Comparison of ENCODE assay signal across 2 fruit fly cellular contexts in the genomic region with DNA sequence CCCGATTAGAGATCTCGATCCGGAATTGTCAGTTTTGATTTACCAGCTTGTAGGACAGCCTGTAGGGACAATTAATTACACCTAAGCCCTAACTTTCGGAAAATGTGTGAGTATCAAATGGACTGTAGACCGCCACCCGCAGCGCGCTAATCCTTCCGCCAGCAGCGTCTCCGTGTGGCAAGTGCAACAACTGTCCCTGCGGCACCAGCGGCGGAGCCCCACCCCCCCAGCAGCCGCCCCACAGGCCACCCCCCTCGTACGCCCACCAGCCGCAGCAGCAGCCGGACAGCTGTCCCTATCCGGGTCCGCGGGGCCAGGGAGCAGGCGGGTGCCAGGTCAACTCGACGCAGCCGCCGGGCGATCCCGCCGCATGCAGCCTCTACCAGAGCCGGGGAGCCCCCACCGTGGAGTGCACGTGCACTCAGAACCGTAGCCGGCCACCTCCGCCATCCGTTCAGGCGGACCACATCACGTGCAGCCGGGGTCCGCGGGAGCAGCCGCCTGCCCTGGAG.
A peak's percentile ranks its signal among the peaks of the same experiment; 100 is the strongest.
TF ChIP-seq lines count a peak whose summit lies in the region.

TSS of gene CG31542 (plus strand) at position 51 of the 512 bp plus-strand sequence.
TSS of gene CG34277 (plus strand) at position 51 of the 512 bp plus-strand sequence.

- TF ChIP-seq CTCF in whole organism, embryonic (GFP tag; optimal IDR thresholded peaks at IDR 0.05; lab: Kevin White, UChicago), result no peak

TF ChIP-seq in whole organism, embryonic, 481 proteins besides CTCF, POLR2A, EP300 and RAD21:
- TF ChIP-seq zen2 (GFP tag; IDR thresholded peaks at IDR 0.05; lab: Robert Waterston, UW; ENCODE audit: partially characterized antibody) (no peak), CG14667 (GFP tag; IDR thresholded peaks at IDR 0.05; lab: Robert Waterston, UW) (peak; percentile 53; the same call in 1 of the 2 replicates), hbn (GFP tag; IDR thresholded peaks at IDR 0.05; lab: Robert Waterston, UW; ENCODE audit: partially characterized antibody) (0 out of 2 replicates have a peak, but pooled peaks have one; percentile 17), lov (optimal IDR thresholded peaks at IDR 0.05; lab: Kevin White, UChicago) (no peak), lov (GFP tag; IDR thresholded peaks at IDR 0.05; lab: Robert Waterston, UW) (0 out of 3 replicates have a peak, but pooled peaks have one; percentile 28)

TF ChIP-seq in whole organism, wandering third instar larva, 38 proteins besides CTCF, POLR2A, EP300 and RAD21:
- TF ChIP-seq Dfd (GFP tag; optimal IDR thresholded peaks at IDR 0.05; lab: Kevin White, UChicago) (peak; percentile 95), Hnf4 (GFP tag; optimal IDR thresholded peaks at IDR 0.05; lab: Kevin White, UChicago) (no peak), Vsx2 (GFP tag; optimal IDR thresholded peaks at IDR 0.05; lab: Kevin White, UChicago; ENCODE audit: partially characterized antibody) (no peak)
TF ChIP-seq in whole organism, wandering third instar larva: peak in this region for 1.

Comparison
In these comparisons a context has a peak if more than half of its experiments do, and no peak if none do; other contexts are left out.
1. Of the 10 proteins assayed by ChIP-seq in both whole organism, embryonic and whole organism, wandering third instar larva: peak only in whole organism, embryonic: none; only in whole organism, wandering third instar larva: Dfd; in both: none; in neither: 9.